Worm (Caenorhabditis elegans) whole organism, young adult: ENCODE measurements around the gene ztf-17.

ENCODE experiments used
- akir-1 ChIP-seq: fragments of 200-800 bp; sonication (Bioruptor generic); optimal IDR thresholded peaks from 2 replicates; lab custom pipeline; 2018; ENCODE audit warnings: mild to moderate bottlenecking, missing genetic modification characterization, moderate library complexity, missing compliant biosample characterization
- ets-4 ChIP-seq: fragments of 200-800 bp; sonication (Bioruptor generic); optimal IDR thresholded peaks from 2 replicates; lab custom pipeline; 2018; ENCODE audit warnings: mild to moderate bottlenecking, missing genetic modification characterization, missing compliant biosample characterization
- hmg-1.2 ChIP-seq: fragments of 200-800 bp; sonication (Bioruptor generic); IDR thresholded peaks from 2 replicates; pipeline ENCODE4 v1.3.6; 2022; ENCODE audit warnings: missing genetic modification reagents, missing genetic modification characterization, missing compliant biosample characterization
- lag-1 ChIP-seq: fragments of 200-800 bp; sonication (Bioruptor generic); IDR thresholded peaks from 2 replicates; pipeline ENCODE4 v1.3.6; 2022; ENCODE audit warnings: missing genetic modification reagents, missing genetic modification characterization, missing compliant biosample characterization
- unc-130 ChIP-seq: sonication (generic microtip); optimal IDR thresholded peaks from 2 replicates; lab custom pipeline; 2016; ENCODE audit warnings: missing genetic modification reagents, missing genetic modification characterization, missing compliant biosample characterization
- xnd-1 ChIP-seq: sonication (generic microtip); optimal IDR thresholded peaks from 2 replicates; lab custom pipeline; 2016; ENCODE audit warnings: missing genotype, missing genetic modification reagents, missing genetic modification characterization, missing compliant biosample characterization
- ztf-6 ChIP-seq: fragments of 200-800 bp; sonication (Bioruptor generic); IDR thresholded peaks from 2 replicates; pipeline ENCODE4 v1.3.6; 2022; ENCODE audit warnings: missing genetic modification reagents, missing genetic modification characterization, missing compliant biosample characterization

DNA sequence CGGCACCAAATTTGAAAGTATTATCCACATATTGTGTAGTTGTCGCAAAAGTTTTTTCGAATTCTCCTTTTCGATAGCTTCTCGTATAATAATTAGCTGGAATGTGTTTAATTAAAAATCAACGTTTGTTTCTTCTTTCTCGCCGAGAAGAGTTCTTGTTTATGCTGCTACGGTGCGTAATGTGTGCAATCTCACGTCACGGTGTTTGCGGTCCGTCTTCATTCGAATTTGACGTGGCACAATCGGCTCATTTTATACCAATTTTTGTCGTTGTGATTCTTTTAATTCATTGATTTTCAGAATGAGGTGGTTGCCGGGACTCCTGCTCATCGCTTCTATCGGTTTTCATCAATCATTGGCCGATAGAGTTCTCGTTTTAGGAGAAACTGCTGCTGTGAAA is 5.8 kb downstream of the ztf-17 start, which contains the start of gene ostb-1:
- TF ChIP-seq akir-1 (GFP tag; lab: Kevin White, UChicago) (no peak), xnd-1 (tag; lab: Kevin White, UChicago) (no peak), ets-4 (GFP tag; lab: Kevin White, UChicago) (no peak), ztf-6 (GFP tag; lab: Robert Waterston, UW) (no peak), lag-1 (no peak), unc-130 (no peak), hmg-1.2 (GFP tag; lab: Robert Waterston, UW) (no peak)
